Worm (Caenorhabditis elegans): ENCODE measurements around the gene egl-43.
A peak's percentile ranks its signal among the peaks of the same experiment; 100 is the strongest.

The egl-43 gene

DNA sequence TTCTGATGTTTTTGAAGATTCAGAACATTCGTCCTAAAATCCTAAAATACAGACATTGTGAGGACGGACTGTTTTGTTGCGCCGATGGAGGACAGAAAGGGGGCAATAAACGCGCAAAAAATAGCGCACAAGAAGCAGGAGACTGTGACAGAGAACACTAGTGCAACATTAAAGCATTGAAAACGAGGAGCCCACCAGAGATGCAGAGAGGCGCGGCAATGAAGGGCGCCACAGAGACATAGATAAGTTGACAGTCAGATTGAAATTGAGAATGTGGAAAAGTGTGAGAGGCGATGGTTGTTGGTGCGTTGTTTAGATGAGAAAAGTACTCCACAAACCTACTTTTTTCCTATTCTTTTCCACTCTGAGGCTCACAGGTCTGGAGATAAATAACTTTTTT is 20.0 kb downstream of the egl-43 start, which contains the start of gene aakg-5:
Gene aakg-5, minus strand, starts transcription at position 159 of the 400 bp plus-strand sequence.
- TF ChIP-seq hlh-26 (GFP tag; conservative IDR thresholded peaks at IDR 0.05) (no peak), aptf-2 (GFP tag; conservative IDR thresholded peaks at IDR 0.05) (no peak), hmg-20 (GFP tag; IDR thresholded peaks at IDR 0.05) (no peak), tbp1 (GFP tag; optimal IDR thresholded peaks at IDR 0.05) (peak; percentile 35), K12H6.12 (tag; optimal IDR thresholded peaks at IDR 0.05) (peak; percentile 62), pbrm-1 (GFP tag; IDR thresholded peaks at IDR 0.05) (no peak), F23B12.7 (tag; optimal IDR thresholded peaks at IDR 0.05; ENCODE audit: insufficient read depth) (no peak), pha-4 (tag; optimal IDR thresholded peaks at IDR 0.05) (peak; percentile 78), zfh-2 (GFP tag; conservative IDR thresholded peaks at IDR 0.05) (no peak), ama-1 (optimal IDR thresholded peaks at IDR 0.05) (no peak), ama-1 (GFP tag; optimal IDR thresholded peaks at IDR 0.05) (no peak), efl-1 (GFP tag; optimal IDR thresholded peaks at IDR 0.05) (no peak), F52B5.7 (tag; optimal IDR thresholded peaks at IDR 0.05) (no peak), madf-10 (tag; optimal IDR thresholded peaks at IDR 0.05) (peak; percentile 22), ekl-4 (GFP tag; IDR thresholded peaks at IDR 0.05) (peak; percentile 44; the same call in 1 of the 2 replicates), dox-1 (GFP tag; IDR thresholded peaks at IDR 0.05) (peak; percentile 70), sdz-38 (tag; optimal IDR thresholded peaks at IDR 0.05) (no peak), snpc-4 (GFP tag; optimal IDR thresholded peaks at IDR 0.05) (no peak), snpc-4 (tag; optimal IDR thresholded peaks at IDR 0.05) (peak in 1 of 4 experiments; percentile 64), egl-18 (GFP tag; IDR thresholded peaks at IDR 0.05) (0 out of 2 replicates have a peak, but pooled peaks have one; percentile 6), unc-62 (GFP tag; optimal IDR thresholded peaks at IDR 0.05) (no peak), cebp-1 (GFP tag; IDR thresholded peaks at IDR 0.05) (peak; percentile 42; the same call in 1 of the 2 replicates), cebp-1 (tag; optimal IDR thresholded peaks at IDR 0.05) (no peak), lin-40 (tag; optimal IDR thresholded peaks at IDR 0.05) (peak; percentile 77), D2030.7 (GFP tag; IDR thresholded peaks at IDR 0.05) (no peak), nfya-1 (tag; optimal IDR thresholded peaks at IDR 0.05; ENCODE audit: borderline replicate concordance, insufficient read depth) (no peak), F55B11.4 (tag; optimal IDR thresholded peaks at IDR 0.05; ENCODE audit: borderline replicate concordance, insufficient read depth) (no peak), F39B2.1 (GFP tag; IDR thresholded peaks at IDR 0.05) (no peak), attf-5 (GFP tag; optimal IDR thresholded peaks at IDR 0.05) (peak; percentile 42), sea-2 (GFP tag; IDR thresholded peaks at IDR 0.05) (no peak), nfyb-1 (GFP tag; IDR thresholded peaks at IDR 0.05) (0 out of 2 replicates have a peak, but pooled peaks have one; percentile 35), ceh-27 (GFP tag; optimal IDR thresholded peaks at IDR 0.05) (peak; percentile 29), lin-54 (GFP tag; optimal IDR thresholded peaks at IDR 0.05) (peak; percentile 16), lin-35 (GFP tag; optimal IDR thresholded peaks at IDR 0.05) (peak in 1 of 3 experiments; percentile 32), lsl-1 (GFP tag; optimal IDR thresholded peaks at IDR 0.05) (no peak), dpl-1 (GFP tag; optimal IDR thresholded peaks at IDR 0.05) (no peak), him-1 (tag; optimal IDR thresholded peaks at IDR 0.05) (no peak), let-607 (tag; optimal IDR thresholded peaks at IDR 0.05) (peak in 1 of 2 experiments; percentile 28), gei-17 (GFP tag; optimal IDR thresholded peaks at IDR 0.05) (peak; percentile 24), hmg-1.2 (GFP tag; IDR thresholded peaks at IDR 0.05) (peak; percentile 91), repo-1 (tag; optimal IDR thresholded peaks at IDR 0.05) (no peak), attf-3 (GFP tag; conservative IDR thresholded peaks at IDR 0.05) (peak; percentile 28; the same call in 1 of the 2 replicates), egrh-3 (GFP tag; IDR thresholded peaks at IDR 0.05) (0 out of 2 replicates have a peak, but pooled peaks have one; percentile 16), nhr-80 (tag; optimal IDR thresholded peaks at IDR 0.05) (peak; percentile 84)
